Worm (Caenorhabditis elegans): ENCODE data around the gene fbxb-19.

ce11 chrII:1662881-1663280 is 26.1 kb downstream of the fbxb-19 start, which contains the start of gene ZC204.14:
- no peak for TF ChIP-seq unc-62 (GFP tag; optimal IDR thresholded peaks at IDR 0.05)
- no peak for TF ChIP-seq nhr-237 (tag; optimal IDR thresholded peaks at IDR 0.05)
